Fruit fly (Drosophila melanogaster) whole organism, embryonic: ENCODE measurements around the gene CG5828.

Experiments
- BtbVII ChIP-seq: fragments of 200-800 bp; sonication (Bioruptor generic); optimal IDR thresholded peaks from 3 replicates; lab custom pipeline; 2017; ENCODE audit warnings: missing biosample characterization, mild to moderate bottlenecking, missing genetic modification characterization
- CG10321 ChIP-seq: fragments of 200-800 bp; sonication (Bioruptor generic); IDR thresholded peaks from 2 replicates; pipeline ENCODE4 v1.3.6; 2022; ENCODE audit warnings: missing biosample characterization, missing genetic modification characterization
- CG10543 ChIP-seq: fragments of 200-800 bp; sonication (Bioruptor generic); optimal IDR thresholded peaks from 3 replicates; lab custom pipeline; 2017; ENCODE audit warnings: missing biosample characterization, mild to moderate bottlenecking, missing genetic modification characterization, moderate library complexity
- CG11093 ChIP-seq: fragments of 200-800 bp; sonication (Bioruptor generic); IDR thresholded peaks from 3 replicates; pipeline ENCODE4 v1.3.6; 2022; ENCODE audit warnings: missing biosample characterization, missing genetic modification characterization
- CG11695 ChIP-seq: fragments of 200-800 bp; sonication (Bioruptor generic); IDR thresholded peaks from 3 replicates; pipeline ENCODE4 v1.3.6; 2022; ENCODE audit warnings: missing biosample characterization, missing genetic modification characterization
- CG12236 ChIP-seq: fragments of 200-800 bp; sonication (Bioruptor generic); optimal IDR thresholded peaks from 2 replicates; lab custom pipeline; 2016; ENCODE audit warnings: missing biosample characterization, missing genetic modification characterization
- CG13624 ChIP-seq: fragments of 200-800 bp; sonication (Bioruptor generic); optimal IDR thresholded peaks from 2 replicates; lab custom pipeline; 2016; ENCODE audit warnings: missing biosample characterization, missing genetic modification characterization
- CG13775 ChIP-seq: fragments of 200-800 bp; sonication (Bioruptor generic); optimal IDR thresholded peaks from 3 replicates; lab custom pipeline; 2017; ENCODE audit warnings: missing biosample characterization, mild to moderate bottlenecking, missing genetic modification characterization
- CG1529 ChIP-seq: fragments of 200-800 bp; sonication (Bioruptor generic); optimal IDR thresholded peaks from 3 replicates; lab custom pipeline; 2018; ENCODE audit warnings: missing biosample characterization, missing genetic modification characterization
- CG1603 ChIP-seq: fragments of 200-800 bp; sonication (Bioruptor generic); optimal IDR thresholded peaks from 2 replicates; lab custom pipeline; 2019; ENCODE audit warnings: missing biosample characterization, mild to moderate bottlenecking, missing genetic modification characterization, moderate library complexity
- CG18476 ChIP-seq: fragments of 200-800 bp; sonication (Bioruptor generic); optimal IDR thresholded peaks from 2 replicates; lab custom pipeline; 2016; ENCODE audit warnings: missing biosample characterization, mild to moderate bottlenecking, missing genetic modification characterization
- CG31388 ChIP-seq: fragments of 200-800 bp; sonication (Bioruptor generic); optimal IDR thresholded peaks from 2 replicates; lab custom pipeline; 2016; ENCODE audit warnings: missing biosample characterization, missing genetic modification characterization
- CG31441 ChIP-seq: fragments of 200-800 bp; sonication (Bioruptor generic); IDR thresholded peaks from 2 replicates; pipeline ENCODE4 v1.3.6; 2022; ENCODE audit warnings: missing biosample characterization, missing genetic modification characterization
- CG3281 ChIP-seq: fragments of 200-800 bp; sonication (Bioruptor generic); optimal IDR thresholded peaks from 3 replicates; lab custom pipeline; 2017; ENCODE audit warnings: missing biosample characterization, mild to moderate bottlenecking, missing genetic modification characterization
- CG3995 ChIP-seq: fragments of 200-800 bp; sonication (Bioruptor generic); optimal IDR thresholded peaks from 3 replicates; lab custom pipeline; 2016; ENCODE audit warnings: missing biosample characterization, missing genetic modification characterization
- CG4424 ChIP-seq: fragments of 200-800 bp; sonication (Bioruptor generic); optimal IDR thresholded peaks from 3 replicates; lab custom pipeline; 2016; ENCODE audit warnings: missing biosample characterization, missing genetic modification characterization
- CG6272 ChIP-seq: fragments of 200-800 bp; sonication (Bioruptor generic); IDR thresholded peaks from 2 replicates; pipeline ENCODE4 v1.3.6; 2022; ENCODE audit warnings: missing biosample characterization, missing genetic modification characterization
- CG7372 ChIP-seq: fragments of 200-800 bp; sonication (Bioruptor generic); IDR thresholded peaks from 2 replicates; pipeline ENCODE4 v1.3.6; 2022; ENCODE audit warnings: missing biosample characterization, missing genetic modification characterization
- CG8765 ChIP-seq: fragments of 200-800 bp; sonication (Bioruptor generic); IDR thresholded peaks from 2 replicates; pipeline ENCODE4 v1.3.6; 2022; ENCODE audit warnings: missing biosample characterization, missing genetic modification characterization
- CG9437 ChIP-seq: fragments of 200-800 bp; sonication (Bioruptor generic); optimal IDR thresholded peaks from 2 replicates; lab custom pipeline; 2018; ENCODE audit warnings: missing biosample characterization, mild to moderate bottlenecking, missing genetic modification characterization
- CG9727 ChIP-seq: fragments of 200-800 bp; sonication (Bioruptor generic); optimal IDR thresholded peaks from 3 replicates; lab custom pipeline; 2017; ENCODE audit warnings: missing biosample characterization, mild to moderate bottlenecking, missing genetic modification characterization
- CHES-1-like ChIP-seq: fragments of 200-800 bp; sonication (Bioruptor generic); optimal IDR thresholded peaks from 2 replicates; lab custom pipeline; 2016; ENCODE audit warnings: missing biosample characterization, missing genetic modification characterization
- Dip3 ChIP-seq: fragments of 200-800 bp; sonication (Bioruptor generic); optimal IDR thresholded peaks from 3 replicates; lab custom pipeline; 2016; ENCODE audit warnings: missing biosample characterization, missing genetic modification characterization
- Hr3 ChIP-seq: fragments of 200-800 bp; sonication (Bioruptor generic); optimal IDR thresholded peaks from 3 replicates; lab custom pipeline; 2016; ENCODE audit warnings: missing biosample characterization, missing genetic modification characterization
- Lhr ChIP-seq: fragments of 200-800 bp; sonication (Bioruptor generic); optimal IDR thresholded peaks from 3 replicates; lab custom pipeline; 2017; ENCODE audit warnings: mild to moderate bottlenecking, missing biosample characterization, missing genetic modification reagents, missing genetic modification characterization
- Lim3 ChIP-seq: fragments of 200-800 bp; sonication (Bioruptor generic); IDR thresholded peaks from 2 replicates; pipeline ENCODE4 v1.3.6; 2022; ENCODE audit warnings: missing biosample characterization, missing genetic modification characterization
- MBD-R2 ChIP-seq: fragments of 200-800 bp; sonication (Bioruptor generic); IDR thresholded peaks from 2 replicates; pipeline ENCODE4 v1.3.6; 2022; ENCODE audit warnings: missing biosample characterization, missing genetic modification characterization
- Nf-YA ChIP-seq: fragments of 200-800 bp; sonication (Bioruptor generic); IDR thresholded peaks from 2 replicates; pipeline ENCODE4 v1.3.6; 2022; ENCODE audit warnings: missing biosample characterization, missing genetic modification characterization
- Spps ChIP-seq: fragments of 200-800 bp; sonication (Bioruptor generic); optimal IDR thresholded peaks from 2 replicates; lab custom pipeline; 2018; ENCODE audit warnings: missing biosample characterization, mild to moderate bottlenecking, missing genetic modification characterization
- Sry-δ ChIP-seq: fragments of 200-800 bp; sonication (Bioruptor generic); optimal IDR thresholded peaks from 2 replicates; lab custom pipeline; 2016; ENCODE audit warnings: missing biosample characterization, missing genetic modification characterization
- YL-1 ChIP-seq: fragments of 200-800 bp; sonication (Bioruptor generic); optimal IDR thresholded peaks from 3 replicates; lab custom pipeline; 2017; ENCODE audit warnings: missing biosample characterization, mild to moderate bottlenecking, missing genetic modification characterization
- amos ChIP-seq: fragments of 200-800 bp; sonication (Bioruptor generic); IDR thresholded peaks from 2 replicates; pipeline ENCODE4 v1.3.6; 2022; ENCODE audit warnings: missing biosample characterization, missing genetic modification characterization; ENCODE audit not compliant: partially characterized antibody
- ara ChIP-seq: fragments of 200-800 bp; sonication (Bioruptor generic); IDR thresholded peaks from 2 replicates; pipeline ENCODE4 v1.3.6; 2022; ENCODE audit warnings: missing biosample characterization, missing genetic modification characterization
- bowl ChIP-seq: fragments of 200-800 bp; sonication (Bioruptor generic); IDR thresholded peaks from 2 replicates; pipeline ENCODE4 v1.3.6; 2022; ENCODE audit warnings: missing biosample characterization, missing genetic modification characterization
- cad ChIP-seq: fragments of >200 bp; optimal IDR thresholded peaks from 2 replicates; lab custom pipeline; 2017; ENCODE audit warnings: missing biosample characterization, missing genetic modification characterization
- cg ChIP-seq: fragments of 200-800 bp; sonication (Bioruptor generic); optimal IDR thresholded peaks from 3 replicates; lab custom pipeline; 2019; ENCODE audit warnings: missing biosample characterization, mild to moderate bottlenecking, missing genetic modification characterization, moderate library complexity
- exex ChIP-seq: fragments of 200-800 bp; sonication (Bioruptor generic); optimal IDR thresholded peaks from 4 replicates; lab custom pipeline; 2018; ENCODE audit warnings: missing biosample characterization, mild to moderate bottlenecking, missing genetic modification characterization, moderate library complexity
- gfzf ChIP-seq: fragments of 200-800 bp; sonication (Bioruptor generic); optimal IDR thresholded peaks from 2 replicates; lab custom pipeline; 2016; ENCODE audit warnings: missing biosample characterization, mild to moderate bottlenecking, missing genetic modification characterization, moderate library complexity
- gsb-n ChIP-seq: fragments of 200-800 bp; sonication (Bioruptor generic); optimal IDR thresholded peaks from 3 replicates; lab custom pipeline; 2018; ENCODE audit warnings: missing biosample characterization, mild to moderate bottlenecking, missing genetic modification characterization
- ken ChIP-seq: fragments of 200-800 bp; sonication (Bioruptor generic); IDR thresholded peaks from 3 replicates; pipeline ENCODE4 v1.3.6; 2022; ENCODE audit warnings: missing biosample characterization, missing genetic modification characterization
- maf-S ChIP-seq: fragments of 200-800 bp; sonication (Bioruptor generic); optimal IDR thresholded peaks from 2 replicates; lab custom pipeline; 2016; ENCODE audit warnings: missing biosample characterization, missing genetic modification characterization
- oc ChIP-seq: fragments of 200-800 bp; sonication (Bioruptor generic); optimal IDR thresholded peaks from 2 replicates; lab custom pipeline; 2018; ENCODE audit warnings: missing biosample characterization, mild to moderate bottlenecking, missing genetic modification characterization, moderate library complexity
- slp2 ChIP-seq: fragments of 200-800 bp; sonication (Bioruptor generic); optimal IDR thresholded peaks from 2 replicates; lab custom pipeline; 2016; ENCODE audit warnings: missing biosample characterization, missing genetic modification characterization
- sqz ChIP-seq: fragments of 200-800 bp; sonication (Bioruptor generic); optimal IDR thresholded peaks from 3 replicates; lab custom pipeline; 2018; ENCODE audit warnings: missing biosample characterization, mild to moderate bottlenecking, missing genetic modification characterization
- stc ChIP-seq: fragments of 200-800 bp; sonication (Bioruptor generic); IDR thresholded peaks from 2 replicates; pipeline ENCODE4 v1.3.6; 2022; ENCODE audit warnings: missing biosample characterization, missing genetic modification characterization
- twi ChIP-seq: fragments of 200-800 bp; optimal IDR thresholded peaks from 2 replicates; lab custom pipeline; 2019; ENCODE audit warnings: missing biosample characterization, mild to moderate bottlenecking, missing genetic modification characterization, moderate library complexity
- tx ChIP-seq: fragments of 200-800 bp; sonication (Bioruptor generic); optimal IDR thresholded peaks from 2 replicates; lab custom pipeline; 2016; ENCODE audit warnings: missing biosample characterization, missing genetic modification characterization
- unc-4 ChIP-seq: fragments of 200-800 bp; sonication (Bioruptor generic); IDR thresholded peaks from 2 replicates; pipeline ENCODE4 v1.3.6; 2022; ENCODE audit warnings: missing biosample characterization, missing genetic modification characterization; ENCODE audit not compliant: partially characterized antibody
- unpg ChIP-seq: fragments of 200-800 bp; sonication (Bioruptor generic); optimal IDR thresholded peaks from 3 replicates; lab custom pipeline; 2018; ENCODE audit warnings: missing biosample characterization, mild to moderate bottlenecking, missing genetic modification characterization, moderate library complexity
- wek ChIP-seq: fragments of 200-800 bp; sonication (Bioruptor generic); optimal IDR thresholded peaks from 3 replicates; lab custom pipeline; 2018; ENCODE audit warnings: missing biosample characterization, mild to moderate bottlenecking, missing genetic modification characterization, moderate library complexity

Gene CG5828

DNA sequence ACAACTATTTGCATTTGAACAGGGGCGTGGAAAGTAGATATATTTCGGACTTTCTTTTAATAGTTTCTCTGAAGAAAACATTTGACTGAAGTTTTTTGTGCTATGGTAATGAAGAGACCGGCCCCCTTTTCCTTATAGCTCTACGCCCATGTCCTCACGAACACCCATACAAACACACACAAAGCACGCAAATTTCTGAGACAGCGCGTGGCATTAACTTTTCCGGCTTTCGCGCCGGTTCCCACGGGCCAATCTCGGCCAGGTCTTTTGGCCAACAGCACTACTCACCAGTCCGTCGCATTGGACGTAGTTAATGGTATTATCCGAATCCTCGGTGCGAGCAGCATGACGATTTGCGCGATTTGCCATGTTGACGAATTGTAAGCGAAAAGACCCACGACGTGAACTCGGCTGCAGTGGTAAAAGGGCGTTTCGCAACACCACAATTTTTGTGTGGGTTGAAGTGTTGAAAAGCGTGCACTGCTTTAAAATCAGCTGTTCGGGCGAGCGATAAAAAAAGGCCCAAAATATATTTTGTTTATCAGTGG lies 41.3 kb upstream of the CG5828 start, which contains the start of gene senju (continued):
- peak; percentile 61; the same call in 2 of the 3 replicates for TF ChIP-seq CG11093
- peak; percentile 74 for TF ChIP-seq CG11695
- TF ChIP-seq YL-1 (GFP tag; lab: Kevin White, UChicago) = peak; percentile 99
- TF ChIP-seq Nf-YA (GFP tag; lab: Robert Waterston, UW) = peak; percentile 39; the same call in 1 of the 2 replicates
- peak; percentile 62 for TF ChIP-seq CG12236 (GFP tag; lab: Kevin White, UChicago)
- peak; percentile 69 for TF ChIP-seq gsb-n (tag; lab: Kevin White, UChicago)
- TF ChIP-seq BtbVII (GFP tag; lab: Kevin White, UChicago) = peak; percentile 84
- no peak for TF ChIP-seq cad (GFP tag; lab: Kevin White, UChicago)
- TF ChIP-seq Lim3 (GFP tag; lab: Robert Waterston, UW) = peak; percentile 37; the same call in 1 of the 2 replicates
- TF ChIP-seq CG9727 (GFP tag; lab: Kevin White, UChicago) = peak; percentile 89
- TF ChIP-seq CG18476 (GFP tag; lab: Kevin White, UChicago) = peak; percentile 76
- peak; percentile 70 for TF ChIP-seq CG9437
- TF ChIP-seq slp2 (GFP tag; lab: Kevin White, UChicago) = peak; percentile 51
- TF ChIP-seq Spps (tag; lab: Kevin White, UChicago) = peak; percentile 46
- TF ChIP-seq CG1603 (tag; lab: Kevin White, UChicago) = peak; percentile 76
- peak; percentile 65 for TF ChIP-seq maf-S
- peak; percentile 54 for TF ChIP-seq amos (GFP tag; lab: Robert Waterston, UW)
- TF ChIP-seq ara (GFP tag; lab: Robert Waterston, UW) = peak; percentile 79
- peak; percentile 57 for TF ChIP-seq wek (GFP tag; lab: Kevin White, UChicago)
- peak; percentile 90 for TF ChIP-seq CG4424 (GFP tag; lab: Kevin White, UChicago)
- TF ChIP-seq CG13624 = peak; percentile 89
- TF ChIP-seq Dip3 (GFP tag; lab: Kevin White, UChicago) = peak; percentile 63
- TF ChIP-seq CG31388 = peak; percentile 4
- peak; percentile 48 for TF ChIP-seq twi
- TF ChIP-seq CHES-1-like (GFP tag; lab: Kevin White, UChicago) = peak; percentile 96
- TF ChIP-seq CG10321 (GFP tag; lab: Robert Waterston, UW) = 0 out of 2 replicates have a peak, but pooled peaks have one; percentile 32
- TF ChIP-seq bowl (GFP tag; lab: Robert Waterston, UW) = peak; percentile 49
- TF ChIP-seq MBD-R2 (GFP tag; lab: Robert Waterston, UW) = peak; percentile 98
- peak; percentile 56 for TF ChIP-seq CG3995 (GFP tag; lab: Kevin White, UChicago)
- TF ChIP-seq CG1529 (GFP tag; lab: Kevin White, UChicago) = peak; percentile 72
- peak; percentile 78 for TF ChIP-seq CG3281
- 0 out of 2 replicates have a peak, but pooled peaks have one; percentile 30 for TF ChIP-seq CG7372
- TF ChIP-seq sqz (GFP tag; lab: Kevin White, UChicago) = peak; percentile 95
- peak; percentile 83 for TF ChIP-seq Hr3 (GFP tag; lab: Kevin White, UChicago)
- peak; percentile 45 for TF ChIP-seq Sry-δ
- TF ChIP-seq gfzf = peak; percentile 44
- TF ChIP-seq oc (tag; lab: Kevin White, UChicago) = peak; percentile 39
- TF ChIP-seq unpg (GFP tag; lab: Kevin White, UChicago) = peak; percentile 80
- peak; percentile 50 for TF ChIP-seq CG8765 (GFP tag; lab: Robert Waterston, UW)
- peak; percentile 69 for TF ChIP-seq stc (GFP tag; lab: Robert Waterston, UW)
- TF ChIP-seq CG10543 (GFP tag; lab: Kevin White, UChicago) = peak; percentile 88
- peak; percentile 63 for TF ChIP-seq Lhr
- peak; percentile 81 for TF ChIP-seq ken (GFP tag; lab: Robert Waterston, UW)
- TF ChIP-seq CG13775 = peak; percentile 84
- TF ChIP-seq cg = peak; percentile 93
- TF ChIP-seq tx = peak; percentile 82
- TF ChIP-seq CG6272 = 0 out of 2 replicates have a peak, but pooled peaks have one; percentile 27
- peak; percentile 39 for TF ChIP-seq exex (tag; lab: Kevin White, UChicago)
- peak; percentile 32; the same call in 1 of the 2 replicates for TF ChIP-seq unc-4 (GFP tag; lab: Robert Waterston, UW)
- TF ChIP-seq CG31441 (GFP tag; lab: Robert Waterston, UW) = peak; percentile 81
